Worm (Caenorhabditis elegans) whole organism, late embryonic: Measurements from ENCODE around the gene F27E5.8.

Experiments used
- C08G9.2 ChIP-seq: sonication (generic microtip); optimal IDR thresholded peaks from 2 replicates; lab custom pipeline; 2016; ENCODE audit warnings: mild to moderate bottlenecking, missing genetic modification characterization, moderate library complexity, missing compliant biosample characterization
- Y22D7AL.16 ChIP-seq: sonication (generic microtip); optimal IDR thresholded peaks from 2 replicates; lab custom pipeline; 2016; ENCODE audit warnings: missing genetic modification characterization, missing compliant biosample characterization
- ceh-2 ChIP-seq: sonication (generic microtip); optimal IDR thresholded peaks from 2 replicates; lab custom pipeline; 2016; ENCODE audit warnings: missing genotype, missing genetic modification characterization, missing compliant biosample characterization
- ceh-24 ChIP-seq: sonication (generic microtip); optimal IDR thresholded peaks from 2 replicates; lab custom pipeline; 2016; ENCODE audit warnings: mild to moderate bottlenecking, missing genetic modification characterization, missing compliant biosample characterization
- ceh-9 ChIP-seq: sonication (generic microtip); optimal IDR thresholded peaks from 2 replicates; lab custom pipeline; 2016; ENCODE audit warnings: mild to moderate bottlenecking, missing genetic modification characterization, inconsistent platforms, missing compliant biosample characterization
- fax-1 ChIP-seq: sonication (generic microtip); optimal IDR thresholded peaks from 2 replicates; lab custom pipeline; 2016; ENCODE audit warnings: missing genotype, missing genetic modification characterization, missing compliant biosample characterization
- pag-3 ChIP-seq: sonication (generic microtip); optimal IDR thresholded peaks from 2 replicates; lab custom pipeline; 2016; ENCODE audit warnings: missing compliant biosample characterization, missing genetic modification characterization, borderline replicate concordance
- pqm-1 ChIP-seq: sonication (generic microtip); optimal IDR thresholded peaks from 2 replicates; lab custom pipeline; 2016; ENCODE audit warnings: missing genetic modification characterization, missing compliant biosample characterization
- tbx-2 ChIP-seq: sonication (generic microtip); optimal IDR thresholded peaks from 2 replicates; lab custom pipeline; 2016; ENCODE audit warnings: missing genetic modification characterization, missing compliant biosample characterization
- tbx-7 ChIP-seq: sonication (generic microtip); optimal IDR thresholded peaks from 2 replicates; lab custom pipeline; 2016; ENCODE audit warnings: missing genotype, missing genetic modification characterization, missing compliant biosample characterization
- unc-55 ChIP-seq: sonication (generic microtip); optimal IDR thresholded peaks from 2 replicates; lab custom pipeline; 2017; ENCODE audit warnings: missing biosample characterization, missing genetic modification reagents, missing genetic modification characterization

- no peak for TF ChIP-seq ceh-24 (tag; lab: Kevin White, UChicago)
- TF ChIP-seq Y22D7AL.16 (tag; lab: Kevin White, UChicago), result no peak
- no peak for TF ChIP-seq unc-55
- TF ChIP-seq fax-1 (tag; lab: Kevin White, UChicago), result no peak
- no peak for TF ChIP-seq ceh-9 (tag; lab: Kevin White, UChicago)
- TF ChIP-seq pqm-1 (tag; lab: Kevin White, UChicago), result no peak
- TF ChIP-seq C08G9.2 (tag; lab: Kevin White, UChicago), result no peak
- no peak for TF ChIP-seq pag-3 (tag; lab: Kevin White, UChicago)
- TF ChIP-seq tbx-7 (tag; lab: Kevin White, UChicago), result no peak
- no peak for TF ChIP-seq tbx-2 (tag; lab: Kevin White, UChicago)
- no peak for TF ChIP-seq ceh-2
Observed at ce11 chrII:10170837-10171318, 43.6 kb upstream of the F27E5.8 start, which contains the start of gene gpd-4.
